Worm (Caenorhabditis elegans): ENCODE results near the gene B0432.7.

DNA sequence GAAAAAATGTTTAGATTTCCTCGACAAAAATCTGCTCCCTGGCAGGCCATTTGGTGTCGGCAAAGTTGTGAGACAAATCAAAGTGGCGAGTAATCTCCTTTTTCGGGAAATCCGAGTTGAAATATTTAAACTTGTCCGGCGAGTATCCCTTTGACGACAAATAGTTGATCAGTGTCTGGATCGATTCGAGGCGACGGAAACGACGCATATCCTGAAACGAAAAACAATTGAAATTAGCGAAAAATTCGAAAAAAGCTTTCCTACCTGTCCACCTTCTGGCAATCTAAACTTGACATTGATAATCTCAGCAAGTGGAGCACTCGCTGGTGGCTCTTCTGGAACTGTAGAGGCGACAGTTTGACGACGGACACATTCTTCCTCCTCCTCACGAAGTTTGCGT is 56.5 kb downstream of the B0432.7 start:
- TF ChIP-seq him-1 (tag; optimal IDR thresholded peaks at IDR 0.05) (no peak), W03F9.2 (tag; optimal IDR thresholded peaks at IDR 0.05) (no peak), dao-5 (tag; optimal IDR thresholded peaks at IDR 0.05) (no peak)
